Fruit fly (Drosophila melanogaster): Measurements from ENCODE around the gene Zip71B.

DNA sequence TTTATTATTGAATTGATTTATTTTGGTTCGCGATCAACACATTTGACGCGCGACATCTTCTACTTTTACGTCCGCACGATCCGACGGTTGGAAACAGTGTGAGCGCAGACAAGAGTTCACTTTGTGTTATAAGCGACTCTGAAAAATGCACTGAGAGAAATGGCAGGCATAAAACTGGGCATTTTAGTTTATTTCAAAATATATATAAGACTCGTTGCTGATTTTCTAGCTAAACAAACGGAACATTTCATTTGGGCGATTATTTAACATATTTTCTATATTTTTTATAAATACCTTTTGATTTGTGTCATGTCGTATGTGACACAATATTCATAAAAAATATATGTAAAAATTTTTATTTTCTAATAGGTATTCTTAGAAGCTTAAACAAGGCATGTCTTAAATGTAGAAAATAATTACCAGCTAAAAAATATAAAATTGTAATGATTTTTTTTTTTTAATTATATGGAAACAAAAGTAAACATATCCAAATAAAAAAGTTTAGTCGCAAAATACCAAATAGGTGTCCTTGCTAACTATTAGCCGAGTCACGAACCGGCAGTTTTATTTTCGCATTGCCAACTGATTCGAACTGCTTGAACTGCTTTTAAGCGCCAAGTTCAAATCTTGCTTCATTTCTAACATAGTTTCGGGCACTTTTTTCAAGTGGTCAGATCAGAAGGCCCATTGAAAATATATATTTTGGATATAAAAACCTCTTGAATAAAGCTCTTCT, 22.0 kb downstream of the Zip71B start, which contains the start of gene Reck:
- TF ChIP-seq psq (optimal IDR thresholded peaks at IDR 0.05) (no peak), ttk (optimal IDR thresholded peaks at IDR 0.05) (no peak), insv (optimal IDR thresholded peaks at IDR 0.05) (no peak), Myc (optimal IDR thresholded peaks at IDR 0.05) (no peak), h (optimal IDR thresholded peaks at IDR 0.05) (no peak)
